Worm (Caenorhabditis elegans) whole organism, early embryonic: ENCODE measurements around the gene ugt-15.

Experiments used
- aly-1 ChIP-seq: sonication (generic microtip); optimal IDR thresholded peaks from 2 replicates; lab custom pipeline; 2016; ENCODE audit warnings: missing genetic modification characterization, missing compliant biosample characterization
- ama-1 ChIP-seq: fragments of 150-350 bp; optimal IDR thresholded peaks from 2 replicates; lab custom pipeline; 2014

DNA sequence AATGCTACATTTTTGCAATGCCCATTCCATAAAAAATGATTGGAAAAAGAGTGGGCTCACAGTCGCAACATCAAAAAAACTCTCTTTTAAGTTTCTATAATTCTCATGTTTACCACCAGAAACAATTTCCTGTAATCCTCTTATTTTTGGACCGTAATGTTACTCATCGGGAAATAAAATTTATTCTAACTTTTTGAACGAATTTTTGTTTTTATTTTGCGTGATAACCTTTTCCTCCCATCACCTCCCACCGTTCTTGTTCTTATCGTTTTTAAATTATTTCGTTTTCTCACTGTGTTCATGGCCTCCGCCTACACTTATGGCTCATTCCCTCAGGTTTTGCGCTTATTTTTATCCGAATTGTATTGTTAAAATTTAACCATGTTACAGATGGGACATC lies 31.8 kb downstream of the ugt-15 start, which contains the start of gene anp-1:
- TF ChIP-seq ama-1 (no peak), aly-1 (tag; lab: Kevin White, UChicago) (no peak)
